Worm (Caenorhabditis elegans): ENCODE data around the gene F45E1.5.

F45E1.5 gene

ce11 chrX:7994486-7994885 lies 18.0 kb downstream of the F45E1.5 start:
- TF ChIP-seq efl-1 (GFP tag; optimal IDR thresholded peaks at IDR 0.05) (no peak), nhr-179 (tag; optimal IDR thresholded peaks at IDR 0.05) (no peak), nfya-2 (GFP tag; IDR thresholded peaks at IDR 0.05) (no peak)

ce11 chrX:7997968-7998367 lies 21.5 kb downstream of the F45E1.5 start, which contains the start of gene sdpn-1:
Gene sdpn-1 (minus strand): TSS chrX:7998229.
- TF ChIP-seq nhr-80 (tag; optimal IDR thresholded peaks at IDR 0.05) (peak; percentile 74), ztf-3 (GFP tag; optimal IDR thresholded peaks at IDR 0.05) (no peak)

DNA sequence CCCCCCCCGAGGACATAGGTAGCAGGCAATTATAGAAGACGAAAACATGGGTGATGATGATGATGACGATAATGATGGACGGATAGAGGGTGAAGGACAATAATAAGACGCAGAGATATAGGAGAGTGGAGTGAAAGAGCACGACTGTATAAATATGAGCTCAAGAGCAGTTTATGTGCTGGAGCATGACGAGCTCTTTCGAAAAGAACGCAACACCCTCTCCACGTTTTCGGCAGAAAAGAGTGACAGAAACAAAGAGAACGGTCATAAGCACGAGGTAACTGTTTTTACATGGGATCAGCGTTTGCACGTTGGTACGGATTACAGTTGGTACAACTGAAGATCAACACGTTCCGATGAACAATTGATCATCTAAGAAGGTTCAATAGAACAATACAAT lies 22.4 kb downstream of the F45E1.5 start:
- TF ChIP-seq lin-26 (GFP tag; IDR thresholded peaks at IDR 0.05) (0 out of 2 replicates have a peak, but pooled peaks have one; percentile 12), aptf-2 (GFP tag; conservative IDR thresholded peaks at IDR 0.05) (no peak)

DNA sequence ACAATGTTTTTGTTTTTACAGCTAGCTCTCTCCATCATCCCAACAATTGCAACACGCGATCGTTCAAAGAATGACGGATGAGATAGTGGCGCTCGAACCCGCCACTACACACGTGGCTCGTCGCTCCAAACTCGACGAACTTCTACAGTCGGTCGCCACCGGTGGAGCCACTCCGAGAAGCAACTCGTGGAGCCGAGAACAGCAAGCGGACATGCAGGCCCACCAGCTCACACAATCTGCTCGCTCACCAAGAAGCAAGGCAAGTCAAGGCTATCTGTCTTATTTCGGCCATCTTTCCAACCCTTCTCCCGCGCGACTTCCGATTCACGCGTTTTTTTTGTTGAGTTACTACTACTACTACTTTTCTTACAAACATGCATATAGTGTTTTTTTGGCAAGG lies 27.2 kb downstream of the F45E1.5 start, which contains the start of the genes F45E1.1 and F45E1.2:
TSS of gene F45E1.1 (plus strand) at position 20 of the 400 bp plus-strand sequence.
TSS of gene F45E1.2 (plus strand) at position 71 of the 400 bp plus-strand sequence.
- TF ChIP-seq sptf-2 (GFP tag; optimal IDR thresholded peaks at IDR 0.05) (no peak), him-1 (tag; optimal IDR thresholded peaks at IDR 0.05) (no peak), dox-1 (GFP tag; IDR thresholded peaks at IDR 0.05) (no peak), snpc-3.4 (tag; optimal IDR thresholded peaks at IDR 0.05) (no peak), sea-2 (GFP tag; IDR thresholded peaks at IDR 0.05) (no peak), mes-4 (tag; optimal IDR thresholded peaks at IDR 0.05) (no peak), ztf-25 (GFP tag; IDR thresholded peaks at IDR 0.05) (no peak), madf-8 (GFP tag; conservative IDR thresholded peaks at IDR 0.05) (no peak), lsy-27 (tag; optimal IDR thresholded peaks at IDR 0.05; ENCODE audit: borderline replicate concordance, insufficient read depth) (no peak), sdz-38 (tag; optimal IDR thresholded peaks at IDR 0.05) (no peak), ceh-100 (GFP tag; IDR thresholded peaks at IDR 0.05) (no peak), nhr-120 (GFP tag; IDR thresholded peaks at IDR 0.05) (no peak), athp-1 (tag; optimal IDR thresholded peaks at IDR 0.05) (no peak), lin-54 (GFP tag; optimal IDR thresholded peaks at IDR 0.05) (no peak), B0261.1 (tag; optimal IDR thresholded peaks at IDR 0.05) (no peak), T26A5.8 (tag; optimal IDR thresholded peaks at IDR 0.05) (no peak), lin-35 (GFP tag; optimal IDR thresholded peaks at IDR 0.05) (no peak), ztf-6 (GFP tag; IDR thresholded peaks at IDR 0.05) (no peak)

DNA sequence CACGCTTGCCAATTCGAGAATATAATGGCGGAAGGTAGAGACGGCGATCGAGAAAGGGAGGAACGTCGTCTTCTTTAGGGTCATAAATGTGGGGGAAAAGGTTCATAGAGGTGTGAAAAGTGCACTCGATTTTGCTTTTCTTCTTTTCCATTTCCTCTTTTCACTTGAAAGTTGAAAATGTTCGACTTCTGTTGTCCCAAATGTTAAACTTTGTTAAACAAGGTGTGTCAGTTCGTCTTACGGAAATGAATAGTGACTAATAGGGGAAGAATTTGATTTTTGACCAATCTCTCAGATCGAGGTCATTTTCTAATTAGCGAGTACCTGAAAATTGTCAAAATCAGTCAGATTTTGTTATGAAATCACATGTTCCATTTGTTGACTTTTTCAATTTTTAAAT lies 28.3 kb downstream of the F45E1.5 start:
- TF ChIP-seq nfya-2 (GFP tag; IDR thresholded peaks at IDR 0.05) (no peak), ZK185.1 (tag; optimal IDR thresholded peaks at IDR 0.05; ENCODE audit: poor library complexity, severe bottlenecking) (no peak), Y95B8A.8 (GFP tag; IDR thresholded peaks at IDR 0.05) (no peak), madf-10 (tag; optimal IDR thresholded peaks at IDR 0.05) (no peak), B0261.1 (tag; optimal IDR thresholded peaks at IDR 0.05) (no peak), pbrm-1 (GFP tag; IDR thresholded peaks at IDR 0.05) (no peak), egrh-3 (GFP tag; IDR thresholded peaks at IDR 0.05) (no peak), F39B2.1 (GFP tag; IDR thresholded peaks at IDR 0.05) (no peak), xnd-1 (tag; optimal IDR thresholded peaks at IDR 0.05) (no peak), madf-3 (GFP tag; IDR thresholded peaks at IDR 0.05) (no peak), lin-35 (GFP tag; optimal IDR thresholded peaks at IDR 0.05) (no peak), somi-1 (GFP tag; optimal IDR thresholded peaks at IDR 0.05) (no peak), ztf-6 (GFP tag; IDR thresholded peaks at IDR 0.05) (no peak), rcor-1 (GFP tag; IDR thresholded peaks at IDR 0.05) (no peak), bed-1 (GFP tag; IDR thresholded peaks at IDR 0.05) (no peak)
